Worm (Caenorhabditis elegans): ENCODE data around the gene F47G3.3.

The F47G3.3 gene

ce11 chrX:2382227-2382626 lies 6.4 kb downstream of the F47G3.3 start (continued):
- TF ChIP-seq lin-13 (GFP tag; optimal IDR thresholded peaks at IDR 0.05), result peak; percentile 24

DNA sequence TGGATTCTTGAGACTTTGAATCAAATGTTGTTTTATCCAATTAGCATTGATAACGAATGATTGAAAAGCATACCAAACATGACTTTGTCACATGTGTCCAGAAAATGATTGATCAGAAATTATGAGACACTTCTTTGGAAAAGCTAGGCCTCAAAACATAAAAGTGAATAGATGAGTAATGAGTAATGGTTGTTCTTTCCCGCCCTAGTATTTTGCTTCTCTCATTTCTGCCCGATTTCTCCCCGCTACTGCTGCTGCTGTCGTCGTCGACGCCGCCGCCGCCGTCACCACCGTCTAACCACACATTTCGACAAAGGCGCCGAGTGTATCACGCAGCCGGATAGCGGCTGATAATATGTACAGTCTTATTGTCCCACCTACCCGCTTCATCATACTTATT lies 9.7 kb downstream of the F47G3.3 start, which contains the start of gene F47G3.1:
TSS of gene F47G3.1 (plus strand) at position 301 of the 400 bp plus-strand sequence.
- TF ChIP-seq nhr-237 (tag; optimal IDR thresholded peaks at IDR 0.05) (no peak), C34F6.9 (tag; optimal IDR thresholded peaks at IDR 0.05) (no peak), ZK546.5 (tag; optimal IDR thresholded peaks at IDR 0.05) (no peak), nhr-10 (tag; optimal IDR thresholded peaks at IDR 0.05) (no peak), nhr-77 (tag; optimal IDR thresholded peaks at IDR 0.05) (no peak), skn-1 (tag; optimal IDR thresholded peaks at IDR 0.05) (no peak), elt-3 (tag; optimal IDR thresholded peaks at IDR 0.05) (no peak), ceh-16 (tag; optimal IDR thresholded peaks at IDR 0.05) (no peak)

DNA sequence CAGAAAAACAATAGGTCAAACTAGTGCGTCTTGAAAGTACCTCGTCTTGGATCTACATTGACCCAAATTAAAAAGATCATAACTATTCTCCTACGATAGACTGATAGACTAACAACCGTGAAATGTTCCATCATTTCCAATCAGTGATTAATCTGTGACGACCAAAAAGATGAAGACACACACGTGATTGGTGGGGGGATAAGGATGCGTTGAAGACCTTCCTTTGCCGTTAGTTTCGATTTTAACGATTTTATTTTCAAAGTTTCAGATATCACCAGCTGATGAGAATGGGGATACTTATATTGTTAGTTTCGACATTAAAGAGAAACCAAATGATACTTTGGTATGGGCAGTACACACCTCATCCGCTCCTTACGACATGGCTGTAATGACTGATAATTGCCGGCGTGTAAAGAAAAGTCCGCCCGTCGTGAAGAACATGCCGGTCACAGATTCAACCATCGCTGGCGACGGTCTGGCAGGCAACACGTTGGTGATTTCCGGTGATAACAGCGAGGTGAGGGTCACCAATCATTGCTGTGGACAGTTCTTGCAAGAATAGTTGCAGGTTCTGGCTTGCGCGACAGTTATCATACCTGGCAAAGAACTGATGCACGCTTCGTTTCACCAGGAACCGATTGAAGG lies 11.3 kb downstream of the F47G3.3 start:
- TF ChIP-seq lin-13 (GFP tag; optimal IDR thresholded peaks at IDR 0.05) (no peak), sma-3 (GFP tag; optimal IDR thresholded peaks at IDR 0.05) (peak; percentile 8), sma-9 (GFP tag; optimal IDR thresholded peaks at IDR 0.05) (peak; percentile 51), sma-9 (tag; optimal IDR thresholded peaks at IDR 0.05) (no peak), sem-4 (tag; optimal IDR thresholded peaks at IDR 0.05) (no peak), elt-1 (tag; optimal IDR thresholded peaks at IDR 0.05) (no peak), nhr-11 (tag; optimal IDR thresholded peaks at IDR 0.05) (no peak)

ce11 chrX:2394983-2395382 lies 19.2 kb downstream of the F47G3.3 start, which contains the start of gene C43H6.6:
Gene C43H6.6, plus strand, starts transcription at chrX:2395283.
- TF ChIP-seq F13H6.1 (tag; optimal IDR thresholded peaks at IDR 0.05) (no peak), lin-11 (tag; optimal IDR thresholded peaks at IDR 0.05) (no peak), Y55F3AM.14 (GFP tag; optimal IDR thresholded peaks at IDR 0.05) (no peak), nhr-237 (tag; optimal IDR thresholded peaks at IDR 0.05) (no peak), ceh-16 (tag; optimal IDR thresholded peaks at IDR 0.05) (no peak), lin-13 (GFP tag; optimal IDR thresholded peaks at IDR 0.05) (no peak), sma-9 (GFP tag; optimal IDR thresholded peaks at IDR 0.05) (no peak), sma-9 (tag; optimal IDR thresholded peaks at IDR 0.05) (no peak), nhr-23 (tag; optimal IDR thresholded peaks at IDR 0.05) (no peak)

DNA sequence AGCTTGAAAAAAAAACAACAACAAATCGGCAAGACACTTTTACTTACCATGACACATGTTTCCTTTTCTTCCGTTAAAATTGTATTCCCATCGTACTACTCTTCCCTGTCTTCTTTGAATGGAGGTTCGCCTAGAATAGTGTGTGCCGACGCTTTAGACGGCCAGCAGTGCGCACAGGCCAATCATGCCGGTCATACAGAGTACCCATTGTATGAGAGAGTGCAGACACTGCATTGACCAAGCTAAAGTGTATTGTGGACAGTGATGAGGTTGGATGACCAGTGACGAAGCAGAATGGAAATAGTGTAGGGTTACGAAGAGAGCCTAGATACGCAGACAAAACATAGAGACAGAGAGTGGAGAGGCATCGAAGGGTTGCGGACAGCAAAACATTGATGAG lies 26.1 kb downstream of the F47G3.3 start, which contains the start of gene dhhc-9:
TSS of gene dhhc-9 (minus strand) at position 154 of the 400 bp plus-strand sequence.
- TF ChIP-seq mab-5 (tag; optimal IDR thresholded peaks at IDR 0.05), result peak; percentile 15
- TF ChIP-seq dmd-4 (tag; optimal IDR thresholded peaks at IDR 0.05), result no peak
- no peak for TF ChIP-seq nhr-12 (tag; optimal IDR thresholded peaks at IDR 0.05)
- no peak for TF ChIP-seq crh-2 (tag; optimal IDR thresholded peaks at IDR 0.05)
- no peak for TF ChIP-seq elt-3 (tag; optimal IDR thresholded peaks at IDR 0.05)
- peak; percentile 49 for TF ChIP-seq C34F6.9 (tag; optimal IDR thresholded peaks at IDR 0.05)
- peak; percentile 35 for TF ChIP-seq unc-55 (GFP tag; optimal IDR thresholded peaks at IDR 0.05)
- TF ChIP-seq elt-1 (tag; optimal IDR thresholded peaks at IDR 0.05), result no peak
- TF ChIP-seq fos-1 (tag; optimal IDR thresholded peaks at IDR 0.05), result peak; percentile 86
- TF ChIP-seq nhr-237 (tag; optimal IDR thresholded peaks at IDR 0.05), result no peak
- no peak for TF ChIP-seq aly-2 (tag; optimal IDR thresholded peaks at IDR 0.05)
- peak in 1 of 2 experiments; percentile 58 for TF ChIP-seq lsy-2 (tag; optimal IDR thresholded peaks at IDR 0.05)
- TF ChIP-seq peb-1 (tag; optimal IDR thresholded peaks at IDR 0.05), result no peak
- TF ChIP-seq nhr-23 (tag; optimal IDR thresholded peaks at IDR 0.05), result no peak
- no peak for TF ChIP-seq alr-1 (tag; optimal IDR thresholded peaks at IDR 0.05)
- peak; percentile 28 for TF ChIP-seq egl-27 (tag; optimal IDR thresholded peaks at IDR 0.05)
- no peak for TF ChIP-seq ceh-16 (tag; optimal IDR thresholded peaks at IDR 0.05)
- TF ChIP-seq nhr-129 (tag; optimal IDR thresholded peaks at IDR 0.05), result peak; percentile 65
- no peak for TF ChIP-seq ama-1 (optimal IDR thresholded peaks at IDR 0.05)
- no peak for TF ChIP-seq nhr-10 (tag; optimal IDR thresholded peaks at IDR 0.05)
- no peak for TF ChIP-seq blmp-1 (tag; optimal IDR thresholded peaks at IDR 0.05; ENCODE audit: insufficient read depth)
- no peak for TF ChIP-seq Y55F3AM.14 (GFP tag; optimal IDR thresholded peaks at IDR 0.05)
- TF ChIP-seq nhr-77 (tag; optimal IDR thresholded peaks at IDR 0.05), result no peak
- no peak for TF ChIP-seq ztf-4 (tag; optimal IDR thresholded peaks at IDR 0.05)
- TF ChIP-seq nhr-6 (tag; optimal IDR thresholded peaks at IDR 0.05), result peak; percentile 38
- TF ChIP-seq sma-9 (GFP tag; optimal IDR thresholded peaks at IDR 0.05), result peak; percentile 77
- TF ChIP-seq sma-9 (tag; optimal IDR thresholded peaks at IDR 0.05), result no peak
- peak in 1 of 2 experiments; percentile 24 for TF ChIP-seq mdl-1 (tag; optimal IDR thresholded peaks at IDR 0.05)
- no peak for TF ChIP-seq skn-1 (tag; optimal IDR thresholded peaks at IDR 0.05)
- no peak for TF ChIP-seq nhr-11 (tag; optimal IDR thresholded peaks at IDR 0.05)
- peak; percentile 38 for TF ChIP-seq gmeb-1 (tag; optimal IDR thresholded peaks at IDR 0.05)
- TF ChIP-seq ceh-82 (tag; optimal IDR thresholded peaks at IDR 0.05), result no peak
- TF ChIP-seq lin-11 (tag; optimal IDR thresholded peaks at IDR 0.05), result peak; percentile 56
- TF ChIP-seq nhr-21 (tag; optimal IDR thresholded peaks at IDR 0.05), result no peak
- peak; percentile 2 for TF ChIP-seq nhr-25 (tag; optimal IDR thresholded peaks at IDR 0.05)
- no peak for TF ChIP-seq mbf-1 (tag; optimal IDR thresholded peaks at IDR 0.05)
- no peak for TF ChIP-seq snpc-4 (tag; optimal IDR thresholded peaks at IDR 0.05)
- peak; percentile 26 for TF ChIP-seq sma-3 (GFP tag; optimal IDR thresholded peaks at IDR 0.05)
- TF ChIP-seq ztf-1 (GFP tag; conservative IDR thresholded peaks at IDR 0.05), result no peak

Measured in whole organism, L2 larva.